Worm (Caenorhabditis elegans): ENCODE results near the gene F11A5.16.

F11A5.16 gene

DNA sequence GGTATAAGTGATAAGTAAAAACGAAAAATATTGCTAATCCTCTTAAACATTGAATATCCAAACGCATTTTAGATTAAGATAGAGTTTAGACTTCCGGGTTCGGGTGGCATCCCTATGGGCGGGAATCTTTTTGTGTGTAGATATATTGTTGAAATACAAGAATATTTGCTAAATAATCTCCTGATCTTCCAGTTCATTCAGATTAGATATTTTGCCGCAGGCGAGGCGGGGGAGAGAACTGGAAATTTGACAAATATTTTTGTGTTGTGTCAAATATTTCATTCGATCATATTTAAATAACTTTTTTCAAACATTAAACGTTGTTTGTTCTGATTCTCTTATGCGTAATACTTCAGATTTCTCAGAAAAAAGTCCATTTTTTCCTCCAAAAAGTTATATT lies 915 bp upstream of the F11A5.16 start, which contains the start of gene oac-15 (continued):
- no peak for TF ChIP-seq mab-9 (GFP tag; IDR thresholded peaks at IDR 0.05)
- TF ChIP-seq ceh-63 (GFP tag; optimal IDR thresholded peaks at IDR 0.05): no peak
- no peak for TF ChIP-seq fos-1 (tag; optimal IDR thresholded peaks at IDR 0.05)

DNA sequence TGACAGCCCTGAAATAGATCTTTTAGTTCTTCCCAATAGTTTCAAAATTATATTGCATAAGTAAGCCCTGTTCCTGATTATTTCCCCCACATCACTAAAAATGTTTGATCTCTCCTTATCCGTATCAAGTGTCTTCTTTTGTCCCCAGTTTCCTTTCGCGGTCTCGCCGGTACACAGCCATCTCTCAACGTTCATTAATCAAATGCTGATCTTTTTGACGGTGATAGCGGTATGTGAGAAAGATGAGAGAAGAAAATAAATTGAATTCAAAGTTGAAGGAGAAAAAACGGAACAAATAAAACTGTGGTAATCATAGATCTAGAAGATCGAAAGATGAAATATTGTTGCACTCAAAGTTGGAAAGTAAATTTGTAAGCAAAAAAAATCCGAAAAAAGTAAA lies 961 bp downstream of the F11A5.16 start:
- peak; percentile 46 for TF ChIP-seq nhr-85 (tag)
- peak in 4 of 6 experiments; percentile 30 to 88 (median 60) for TF ChIP-seq elt-3 (tag; optimal IDR thresholded peaks at IDR 0.05)
- peak; percentile 54 for TF ChIP-seq blmp-1 (tag; optimal IDR thresholded peaks at IDR 0.05)
- no peak for TF ChIP-seq nhr-84 (tag; optimal IDR thresholded peaks at IDR 0.05)
- TF ChIP-seq tlp-1 (tag; optimal IDR thresholded peaks at IDR 0.05): no peak

DNA sequence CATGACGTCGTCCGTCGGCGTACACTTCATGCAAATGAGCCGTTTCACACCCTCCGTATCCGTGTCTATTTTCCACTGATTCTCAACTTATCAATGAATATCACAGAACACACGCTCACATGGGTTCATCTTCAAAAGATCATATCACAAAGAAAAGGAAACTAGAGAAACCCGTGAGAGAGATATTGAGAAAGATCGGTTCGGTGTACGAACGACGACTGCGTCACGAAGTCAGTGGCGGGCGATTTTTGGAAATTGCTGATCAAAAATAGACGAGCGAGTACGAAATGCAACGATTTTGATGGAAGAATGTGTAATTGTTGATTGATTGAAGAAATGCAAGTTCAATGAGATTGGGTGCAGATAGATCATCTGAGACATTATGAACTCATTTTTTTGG lies 2.6 kb downstream of the F11A5.16 start:
- TF ChIP-seq nhr-71 (tag; optimal IDR thresholded peaks at IDR 0.05) (peak; percentile 69), dpl-1 (GFP tag; optimal IDR thresholded peaks at IDR 0.05) (peak in 1 of 3 experiments; percentile 3), mdl-1 (tag; optimal IDR thresholded peaks at IDR 0.05) (peak in 1 of 2 experiments; percentile 9), lin-35 (GFP tag; optimal IDR thresholded peaks at IDR 0.05) (peak in 1 of 2 experiments; percentile 42), elt-3 (tag; optimal IDR thresholded peaks at IDR 0.05) (peak in 5 of 6 experiments; percentile 67 to 92 (median 79)), grh-1 (GFP tag; IDR thresholded peaks at IDR 0.05) (peak; percentile 39; the same call in 1 of the 2 replicates), lir-3 (tag; optimal IDR thresholded peaks at IDR 0.05; ENCODE audit: poor library complexity) (no peak), nhr-20 (tag; optimal IDR thresholded peaks at IDR 0.05) (peak; percentile 86), snu-23 (GFP tag; optimal IDR thresholded peaks at IDR 0.05) (peak; percentile 64), unc-86 (tag; optimal IDR thresholded peaks at IDR 0.05) (no peak), hlh-17 (GFP tag; optimal IDR thresholded peaks at IDR 0.05; ENCODE audit: borderline replicate concordance) (no peak), nhr-19 (GFP tag; conservative IDR thresholded peaks at IDR 0.05) (peak; percentile 75), nhr-85 (tag) (peak; percentile 96), lin-14 (GFP tag; optimal IDR thresholded peaks at IDR 0.05) (peak; percentile 76), C16A3.4 (tag; optimal IDR thresholded peaks at IDR 0.05) (no peak), nhr-90 (tag; optimal IDR thresholded peaks at IDR 0.05; ENCODE audit: poor library complexity) (peak; percentile 10), tlp-1 (tag; optimal IDR thresholded peaks at IDR 0.05) (no peak), blmp-1 (tag; optimal IDR thresholded peaks at IDR 0.05) (peak; percentile 85), lsy-2 (tag; optimal IDR thresholded peaks at IDR 0.05) (peak in 1 of 2 experiments; percentile 14)

DNA sequence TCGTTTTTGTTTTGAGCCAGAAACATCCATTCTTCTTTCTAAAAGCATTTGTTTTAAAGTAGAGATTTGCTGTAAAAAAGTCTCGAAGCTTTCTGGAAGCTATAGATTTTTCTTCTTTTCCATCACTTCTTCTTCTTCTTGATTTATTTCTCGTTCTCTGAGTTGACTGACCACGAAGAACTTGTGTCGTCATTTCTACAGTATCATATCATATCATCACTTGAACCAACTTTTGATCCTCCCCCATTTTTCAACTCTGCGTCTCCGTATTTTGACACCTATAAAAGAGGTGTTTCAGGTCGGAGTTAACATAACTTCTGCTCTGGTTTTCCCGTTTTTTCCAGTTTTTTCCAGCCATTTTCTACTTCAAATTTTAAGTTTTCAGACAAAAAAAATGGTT lies 3.8 kb downstream of the F11A5.16 start, which contains the start of gene F11A5.9:
Gene F11A5.9, plus strand, starts transcription at position 386 of the 400 bp plus-strand sequence.
- TF ChIP-seq blmp-1 (tag; optimal IDR thresholded peaks at IDR 0.05) (peak; percentile 38), nhr-19 (GFP tag; conservative IDR thresholded peaks at IDR 0.05) (peak; percentile 19; the same call in 1 of the 2 replicates), lsy-2 (tag; optimal IDR thresholded peaks at IDR 0.05) (peak in 1 of 2 experiments; percentile 35), lin-35 (GFP tag; optimal IDR thresholded peaks at IDR 0.05) (peak in 1 of 2 experiments; percentile 9), unc-130 (tag; optimal IDR thresholded peaks at IDR 0.05) (no peak), elt-3 (tag; optimal IDR thresholded peaks at IDR 0.05) (peak in 2 of 6 experiments; percentile 5 to 69)

DNA sequence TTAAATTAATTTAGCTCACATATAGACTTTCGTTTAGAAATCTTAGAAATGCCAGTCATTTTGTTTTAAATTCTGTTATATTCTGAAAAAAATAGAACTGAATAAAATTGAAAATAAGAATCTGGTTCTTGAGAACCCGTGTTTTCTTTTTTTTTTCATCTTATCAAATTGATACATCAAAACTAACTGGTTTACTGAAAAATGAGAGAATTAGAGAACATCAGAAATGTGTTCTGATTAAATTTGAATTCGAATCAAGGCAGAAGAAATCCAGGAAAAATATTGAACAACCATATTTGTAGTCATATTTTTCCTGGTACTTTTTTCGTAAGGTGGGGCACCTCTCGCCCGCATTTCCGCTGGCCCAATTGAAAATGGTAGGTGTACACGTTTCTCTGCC lies 7.8 kb downstream of the F11A5.16 start, which contains the start of gene F11A5.15:
Gene F11A5.15, minus strand, starts transcription at position 101 of the 400 bp plus-strand sequence.
- TF ChIP-seq efl-1 (optimal IDR thresholded peaks at IDR 0.05) (no peak), efl-1 (GFP tag; optimal IDR thresholded peaks at IDR 0.05 in 1 of 2) (peak in 1 of 2 experiments; percentile 31), xbp-1 (tag; optimal IDR thresholded peaks at IDR 0.05) (no peak), lin-15B (tag; optimal IDR thresholded peaks at IDR 0.05) (no peak), elt-3 (tag; optimal IDR thresholded peaks at IDR 0.05) (peak in 1 of 6 experiments; percentile 26)

DNA sequence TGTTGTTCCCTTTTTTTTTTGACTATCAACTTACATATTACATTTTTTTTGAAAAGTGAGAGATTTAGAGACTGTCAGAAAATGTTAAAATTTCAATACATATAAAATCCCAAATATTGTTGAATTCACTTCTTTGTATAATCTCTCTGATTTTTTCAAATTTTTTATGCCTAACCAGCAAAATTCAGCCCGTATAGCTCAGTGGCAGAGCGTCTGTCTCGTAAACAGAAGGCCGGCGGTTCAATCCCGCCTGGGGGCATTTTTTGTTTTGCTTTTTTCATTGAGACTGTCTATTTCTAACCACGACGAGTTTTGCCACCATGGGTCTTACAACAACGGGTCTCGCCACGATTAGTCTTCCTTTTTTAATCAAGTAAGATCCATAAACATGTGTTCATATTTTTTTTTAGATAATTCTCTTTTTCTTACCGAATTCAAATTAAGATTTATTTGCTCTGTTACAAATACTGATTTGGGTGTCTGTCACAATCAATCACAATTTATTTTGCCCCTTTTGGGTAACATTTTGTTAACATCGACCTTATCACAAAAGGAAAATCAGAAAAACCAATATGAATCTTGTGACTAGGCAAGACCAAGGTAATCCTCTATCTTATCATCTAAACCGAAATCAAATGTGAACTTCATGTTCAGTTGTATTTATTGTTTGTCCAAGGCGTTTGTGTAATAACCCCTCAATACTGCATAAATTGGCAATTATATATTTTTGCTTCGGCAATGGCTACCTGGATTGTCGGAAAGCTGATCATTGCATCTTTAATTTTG lies 8.4 kb downstream of the F11A5.16 start, which contains the start of gene glc-1:
Gene glc-1, plus strand, starts transcription at position 663 of the 786 bp plus-strand sequence.
- TF ChIP-seq nhr-19 (GFP tag; conservative IDR thresholded peaks at IDR 0.05) (no peak), nhr-77 (tag; optimal IDR thresholded peaks at IDR 0.05) (no peak), lin-35 (GFP tag; optimal IDR thresholded peaks at IDR 0.05) (peak in 1 of 2 experiments; percentile 9), alr-1 (tag; optimal IDR thresholded peaks at IDR 0.05; ENCODE audit: borderline replicate concordance) (no peak), nhr-12 (tag; optimal IDR thresholded peaks at IDR 0.05) (no peak), hlh-4 (tag; optimal IDR thresholded peaks at IDR 0.05) (no peak), irx-1 (tag; optimal IDR thresholded peaks at IDR 0.05) (no peak), isw-1 (GFP tag; IDR thresholded peaks at IDR 0.05) (no peak), sptf-1 (tag; optimal IDR thresholded peaks at IDR 0.05) (no peak), nhr-47 (tag; optimal IDR thresholded peaks at IDR 0.05) (no peak), egl-13 (tag; optimal IDR thresholded peaks at IDR 0.05) (no peak), elt-3 (tag; optimal IDR thresholded peaks at IDR 0.05) (peak in 1 of 6 experiments; percentile 87), lin-39 (tag; optimal IDR thresholded peaks at IDR 0.05) (no peak), blmp-1 (tag; optimal IDR thresholded peaks at IDR 0.05) (peak; percentile 30), ztf-4 (tag; optimal IDR thresholded peaks at IDR 0.05) (no peak), elt-2 (tag; optimal IDR thresholded peaks at IDR 0.05) (peak; percentile 15)
